Worm (Caenorhabditis elegans) whole organism, early embryonic: ENCODE data around the gene eel-1.

Source experiments
- B0310.2 ChIP-seq: sonication (generic microtip); optimal IDR thresholded peaks from 2 replicates; lab custom pipeline; 2016; ENCODE audit warnings: mild to moderate bottlenecking, missing genetic modification characterization, missing compliant biosample characterization
- aly-1 ChIP-seq: sonication (generic microtip); optimal IDR thresholded peaks from 2 replicates; lab custom pipeline; 2016; ENCODE audit warnings: missing genetic modification characterization, missing compliant biosample characterization
- ama-1 ChIP-seq: fragments of 150-350 bp; optimal IDR thresholded peaks from 2 replicates; lab custom pipeline; 2014
- ets-7 ChIP-seq: sonication (generic microtip); optimal IDR thresholded peaks from 2 replicates; lab custom pipeline; 2016; ENCODE audit warnings: missing genotype, missing genetic modification characterization, missing compliant biosample characterization
- flt-1 ChIP-seq: fragments of 200-800 bp; sonication (Bioruptor generic); IDR thresholded peaks from 2 replicates; pipeline ENCODE4 v1.3.6; 2022; ENCODE audit warnings: missing genetic modification characterization, missing compliant biosample characterization
- hmg-4 ChIP-seq: fragments of 200-800 bp; sonication (Bioruptor generic); optimal IDR thresholded peaks from 2 replicates; lab custom pipeline; 2018; ENCODE audit warnings: mild to moderate bottlenecking, missing genetic modification characterization, missing compliant biosample characterization
- scrt-1 ChIP-seq: fragments of 200-800 bp; sonication (Bioruptor generic); IDR thresholded peaks from 2 replicates; pipeline ENCODE4 v1.3.6; 2022; ENCODE audit warnings: missing genetic modification characterization, missing compliant biosample characterization
- sea-1 ChIP-seq: fragments of 200-800 bp; sonication (Bioruptor generic); conservative IDR thresholded peaks from 2 replicates; pipeline ENCODE4 v1.3.6; 2022; ENCODE audit warnings: missing genetic modification characterization, missing compliant biosample characterization
- tbx-37 ChIP-seq: fragments of 200-800 bp; sonication (Bioruptor generic); conservative IDR thresholded peaks from 2 replicates; pipeline ENCODE4 v1.3.6; 2022; ENCODE audit warnings: missing genetic modification reagents, missing genetic modification characterization, missing compliant biosample characterization

- TF ChIP-seq ama-1 (lab: Kevin White, UChicago), result no peak
- TF ChIP-seq sea-1 (GFP tag; lab: Robert Waterston, UW), result no peak
- TF ChIP-seq aly-1, result peak; percentile 67
- no peak for TF ChIP-seq tbx-37
- no peak for TF ChIP-seq flt-1 (GFP tag; lab: Robert Waterston, UW)
- peak; percentile 39 for TF ChIP-seq hmg-4 (GFP tag; lab: Kevin White, UChicago)
- TF ChIP-seq ets-7, result no peak
- no peak for TF ChIP-seq B0310.2 (tag; lab: Kevin White, UChicago)
- TF ChIP-seq scrt-1 (GFP tag; lab: Robert Waterston, UW), result no peak
Measured at ce11 chrIV:2998597-2999161, 51.2 kb downstream of the eel-1 start.
